Fruit fly (Drosophila melanogaster) whole organism: ENCODE results near the gene TwdlO.

ENCODE experiments used
- CG8478 ChIP-seq: fragments of >200 bp; optimal IDR thresholded peaks from 2 replicates; lab custom pipeline; 2018; ENCODE audit warnings: inconsistent platforms
- Dll ChIP-seq: fragments of >200 bp; optimal IDR thresholded peaks from 2 replicates; lab custom pipeline; 2017
- EcR ChIP-seq, 2 experiments: fragments of >200 bp; optimal IDR thresholded peaks; 2 replicates each; lab custom pipeline; 2017; ENCODE audit warnings: missing biosample characterization in 2 of 2, missing genetic modification characterization in 2 of 2, missing genetic modification reagents in 2 of 2
- pan ChIP-seq: fragments of >200 bp; optimal IDR thresholded peaks from 2 replicates; lab custom pipeline; 2017
- psq ChIP-seq: fragments of >200 bp; optimal IDR thresholded peaks from 2 replicates; lab custom pipeline; 2017

DNA sequence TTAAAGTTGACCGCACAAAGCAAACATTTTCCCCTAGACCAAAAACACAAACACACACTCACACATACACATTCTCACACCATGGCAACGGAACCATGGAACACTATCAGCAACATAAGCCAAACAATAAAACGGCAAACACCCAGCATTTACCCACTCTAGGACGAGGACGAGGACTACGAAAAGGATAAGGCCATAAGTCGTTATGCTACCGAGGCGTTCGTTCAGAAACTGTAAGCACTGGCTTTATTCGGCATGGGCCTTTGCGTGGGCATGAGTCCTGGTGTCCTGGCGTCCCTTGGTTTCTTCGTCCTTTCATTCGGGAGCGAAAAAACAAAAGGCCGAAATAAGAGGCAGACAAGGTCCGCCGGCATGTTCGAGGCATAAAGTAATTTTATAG, 43.7 kb upstream of the TwdlO start:
- TF ChIP-seq psq (lab: Kevin White, UChicago) (no peak), pan (lab: Kevin White, UChicago) (no peak), EcR (GFP tag; optimal IDR thresholded peaks at IDR 0.05; lab: Kevin White, UChicago) (no peak), Dll (lab: Kevin White, UChicago) (no peak), CG8478 (lab: Kevin White, UChicago) (no peak)
